Fruit fly (Drosophila melanogaster) whole organism, wandering third instar larva: Measurements from ENCODE around the gene CG13040.

ENCODE experiments used
- CrebA ChIP-seq: fragments of 200-800 bp; sonication (Bioruptor generic); optimal IDR thresholded peaks from 2 replicates; lab custom pipeline; 2016; ENCODE audit warnings: missing biosample characterization, mild to moderate bottlenecking, missing genetic modification characterization, borderline replicate concordance
- HLH106 ChIP-seq: fragments of 200-800 bp; optimal IDR thresholded peaks from 3 replicates; lab custom pipeline; 2019; ENCODE audit warnings: missing biosample characterization, mild to moderate bottlenecking, missing genetic modification characterization, moderate library complexity
- Hnf4 ChIP-seq: fragments of 200-800 bp; sonication (Bioruptor generic); optimal IDR thresholded peaks from 2 replicates; lab custom pipeline; 2016; ENCODE audit warnings: missing biosample characterization, mild to moderate bottlenecking, missing genetic modification characterization
- Hr78 ChIP-seq: fragments of >200 bp; optimal IDR thresholded peaks from 2 replicates; lab custom pipeline; 2017; ENCODE audit warnings: missing biosample characterization, missing genetic modification characterization
- Hr83 ChIP-seq: fragments of 200-300 bp; sonication (Bioruptor generic); optimal IDR thresholded peaks from 2 replicates; lab custom pipeline; 2016; ENCODE audit warnings: missing biosample characterization, mild to moderate bottlenecking, missing genetic modification characterization, moderate library complexity; ENCODE audit not compliant: poor library complexity, severe bottlenecking
- Jra ChIP-seq: sonication (Bioruptor generic); optimal IDR thresholded peaks from 2 replicates; lab custom pipeline; 2016; ENCODE audit warnings: missing biosample characterization, missing genetic modification characterization
- Mio ChIP-seq: sonication (Bioruptor generic); optimal IDR thresholded peaks from 2 replicates; lab custom pipeline; 2016; ENCODE audit warnings: missing biosample characterization, missing genetic modification characterization
- Myc ChIP-seq: fragments of >200 bp; optimal IDR thresholded peaks from 2 replicates; lab custom pipeline; 2017
- N ChIP-seq: fragments of >200 bp; optimal IDR thresholded peaks from 2 replicates; lab custom pipeline; 2018; ENCODE audit warnings: missing biosample characterization, missing external identifiers, missing genetic modification characterization
- br ChIP-seq: fragments of 200-800 bp; sonication (Bioruptor generic); optimal IDR thresholded peaks from 2 replicates; lab custom pipeline; 2016; ENCODE audit warnings: missing biosample characterization, missing genetic modification characterization
- dl ChIP-seq, 2 experiments: fragments of 175-275, 200-275 bp in 1 of 2; fragments of 200-275 bp in 1 of 2; sonication (Bioruptor generic); optimal IDR thresholded peaks; lab custom pipeline; 2018; ENCODE audit warnings: mild to moderate bottlenecking in 2 of 2, missing biosample characterization in 2 of 2, missing genetic modification characterization in 2 of 2, moderate library complexity in 2 of 2; ENCODE audit not compliant: partially characterized antibody in 2 of 2, insufficient read depth in 1 of 2
- h ChIP-seq: fragments of 200-800 bp; sonication (Bioruptor generic); optimal IDR thresholded peaks from 3 replicates; lab custom pipeline; 2016; ENCODE audit warnings: missing biosample characterization, mild to moderate bottlenecking, missing genetic modification characterization
- jim ChIP-seq: fragments of 175-275, 200-325 bp; sonication (Bioruptor generic); optimal IDR thresholded peaks from 2 replicates; lab custom pipeline; 2016; ENCODE audit warnings: missing biosample characterization, mild to moderate bottlenecking, missing genetic modification characterization
- lola ChIP-seq: fragments of >200 bp; optimal IDR thresholded peaks from 2 replicates; lab custom pipeline; 2017; ENCODE audit warnings: missing biosample characterization, missing genetic modification characterization
- psq ChIP-seq: fragments of 200-800 bp; sonication (Bioruptor generic); optimal IDR thresholded peaks from 3 replicates; lab custom pipeline; 2017; ENCODE audit warnings: missing biosample characterization, mild to moderate bottlenecking, missing genetic modification characterization, moderate library complexity
- sage ChIP-seq: fragments of 200-800 bp; sonication (Bioruptor generic); optimal IDR thresholded peaks from 2 replicates; lab custom pipeline; 2016; ENCODE audit warnings: missing biosample characterization, mild to moderate bottlenecking, missing genetic modification characterization
- tai ChIP-seq: sonication (Bioruptor generic); optimal IDR thresholded peaks from 2 replicates; lab custom pipeline; 2016; ENCODE audit warnings: missing biosample characterization, missing genetic modification characterization
- woc ChIP-seq: sonication (Bioruptor generic); optimal IDR thresholded peaks from 2 replicates; lab custom pipeline; 2016; ENCODE audit warnings: missing biosample characterization, mild to moderate bottlenecking, missing genetic modification characterization

The CG13040 gene

DNA sequence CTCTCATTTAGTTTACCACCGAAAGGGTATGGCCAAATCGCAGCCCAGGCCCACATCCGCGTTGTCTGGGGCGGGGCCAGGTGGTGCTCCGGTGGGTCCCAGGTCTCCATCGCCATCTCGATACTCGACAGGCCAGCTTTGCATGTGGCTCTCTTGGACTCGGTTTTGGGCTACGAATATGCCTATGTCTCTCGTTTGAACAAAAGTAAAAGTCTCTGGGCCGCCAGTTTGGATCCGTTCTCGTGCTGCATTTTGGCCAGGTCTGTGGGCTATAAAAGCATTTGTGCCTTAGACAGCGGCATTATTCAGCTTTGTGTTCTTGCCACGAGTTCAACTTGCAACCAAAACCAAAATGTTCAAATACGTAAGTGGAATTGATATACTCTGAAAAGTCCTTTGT is 49.4 kb downstream of the CG13040 start, which contains the start of gene CG13065:
TSS of gene CG13065 (plus strand) at position 301 of the 400 bp plus-strand sequence.
- TF ChIP-seq Mio (GFP tag; lab: Kevin White, UChicago) = no peak
- TF ChIP-seq Hr83 (GFP tag; lab: Kevin White, UChicago) = no peak
- no peak for TF ChIP-seq psq
- no peak for TF ChIP-seq tai
- no peak for TF ChIP-seq woc
- no peak for TF ChIP-seq sage (GFP tag; lab: Kevin White, UChicago)
- no peak for TF ChIP-seq h (GFP tag; lab: Kevin White, UChicago)
- TF ChIP-seq jim (GFP tag; lab: Kevin White, UChicago) = no peak
- no peak for TF ChIP-seq N (GFP tag; lab: Kevin White, UChicago)
- no peak for TF ChIP-seq dl (GFP tag; optimal IDR thresholded peaks at IDR 0.05; lab: Kevin White, UChicago; ENCODE audit: insufficient read depth in 1 of 2, partially characterized antibody in 2 of 2)
- TF ChIP-seq CrebA (GFP tag; lab: Kevin White, UChicago) = no peak
- no peak for TF ChIP-seq Jra

DNA sequence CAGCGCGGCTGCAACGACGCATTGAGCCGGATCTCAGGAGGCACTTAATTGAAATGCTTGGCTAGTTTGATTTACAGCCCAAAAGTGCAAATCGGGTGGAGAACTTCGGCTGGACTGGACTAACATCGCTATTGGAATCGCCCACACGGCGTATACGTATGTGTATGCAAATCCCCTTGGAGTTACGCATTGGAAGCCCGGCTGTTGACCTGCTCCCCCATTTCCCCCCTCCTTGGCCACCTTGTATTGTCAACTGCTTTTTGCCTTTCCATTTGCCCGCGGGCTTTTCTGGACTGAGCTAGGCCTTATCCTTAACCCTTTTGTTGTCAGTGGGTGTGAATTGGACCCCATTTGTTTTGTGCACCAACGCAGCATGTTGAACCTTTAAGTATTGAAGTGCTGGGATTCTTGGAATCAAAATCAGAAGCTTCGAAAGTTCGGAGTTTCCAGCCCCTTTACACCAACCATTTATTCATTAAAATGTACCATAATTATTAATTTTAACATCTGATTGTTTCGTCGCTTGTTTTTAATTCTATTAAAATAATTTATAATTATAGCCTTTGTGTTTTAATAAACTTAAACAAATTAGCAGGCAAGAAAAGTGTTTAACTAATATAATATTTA is 51.1 kb downstream of the CG13040 start:
- TF ChIP-seq CrebA (GFP tag; lab: Kevin White, UChicago) (no peak), Myc (lab: Kevin White, UChicago) (no peak), br (GFP tag; lab: Kevin White, UChicago) (no peak), Hr78 (GFP tag; lab: Kevin White, UChicago) (no peak), HLH106 (no peak), lola (GFP tag; lab: Kevin White, UChicago) (no peak), Hnf4 (GFP tag; lab: Kevin White, UChicago) (no peak)
